Worm (Caenorhabditis elegans) whole organism, mixed stage, embryonic: ENCODE data around the gene chtb-2.

Experiments
- blmp-1 ChIP-seq: fragments of 150-350 bp; optimal IDR thresholded peaks from 2 replicates; lab custom pipeline; 2014; ENCODE audit warnings: missing biosample characterization, missing genetic modification characterization
- elt-1 ChIP-seq: sonication (generic microtip); optimal IDR thresholded peaks from 2 replicates; lab custom pipeline; 2017; ENCODE audit warnings: missing genetic modification characterization, mild to moderate bottlenecking, missing compliant biosample characterization, antibody characterized with exemption, moderate library complexity, borderline replicate concordance; ENCODE audit not compliant: insufficient read depth
- nhr-237 ChIP-seq: fragments of 150-350 bp; optimal IDR thresholded peaks from 2 replicates; lab custom pipeline; 2014; ENCODE audit warnings: missing biosample characterization, missing genetic modification characterization
- nhr-28 ChIP-seq: fragments of 150-350 bp; optimal IDR thresholded peaks from 2 replicates; lab custom pipeline; 2014; ENCODE audit warnings: missing biosample characterization, missing genetic modification characterization
- nhr-76 ChIP-seq: sonication (generic microtip); optimal IDR thresholded peaks from 2 replicates; lab custom pipeline; 2017; ENCODE audit warnings: missing biosample characterization, missing genetic modification characterization
- sem-2 ChIP-seq: fragments of 200-800 bp; sonication (Bioruptor generic); optimal IDR thresholded peaks from 2 replicates; lab custom pipeline; 2018; ENCODE audit warnings: mild to moderate bottlenecking, missing genetic modification characterization, missing compliant biosample characterization
- unc-39 ChIP-seq: fragments of 150-350 bp; optimal IDR thresholded peaks from 2 replicates; lab custom pipeline; 2014; ENCODE audit warnings: missing biosample characterization, missing genetic modification characterization
- unc-62 ChIP-seq: fragments of 150-350 bp; optimal IDR thresholded peaks from 2 replicates; lab custom pipeline; 2014; ENCODE audit warnings: missing biosample characterization, missing genetic modification reagents, missing genetic modification characterization

- TF ChIP-seq nhr-237 (tag; lab: Kevin White, UChicago): peak; percentile 10
- TF ChIP-seq nhr-28 (tag; lab: Kevin White, UChicago): no peak
- TF ChIP-seq unc-39 (tag; lab: Kevin White, UChicago): no peak
- no peak for TF ChIP-seq unc-62 (GFP tag; lab: Kevin White, UChicago)
- no peak for TF ChIP-seq elt-1
- TF ChIP-seq sem-2 (GFP tag; lab: Kevin White, UChicago): no peak
- TF ChIP-seq nhr-76 (tag; lab: Kevin White, UChicago): no peak
- TF ChIP-seq blmp-1 (tag; lab: Kevin White, UChicago): no peak
Observed at ce11 chrIII:6447521-6447920, 35.5 kb upstream of the chtb-2 start.
